Worm (Caenorhabditis elegans): Measurements from ENCODE around the gene his-1.

Gene his-1

DNA sequence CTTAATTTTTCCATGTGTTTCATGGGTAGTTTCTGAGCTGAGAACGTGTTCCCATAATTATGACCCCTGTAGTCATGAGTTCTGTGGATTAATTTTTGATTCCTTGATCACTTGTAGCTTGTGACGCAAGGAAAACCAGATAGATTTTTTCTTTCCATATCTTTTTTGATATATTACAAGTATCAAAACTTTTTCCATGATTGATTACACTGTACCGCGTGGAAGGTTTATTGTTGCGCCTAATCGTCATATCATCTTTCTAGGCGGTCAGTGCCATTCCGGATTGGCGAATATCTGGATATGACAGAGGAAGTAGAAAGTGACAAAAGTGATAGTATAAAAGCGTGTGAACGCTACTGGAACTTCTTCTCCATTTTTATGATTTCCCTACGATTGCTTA is 4.3 kb downstream of the his-1 start, which contains the start of gene ZK285.2:
ZK285.2 (plus strand) TSS at position 301 of the 400 bp plus-strand sequence.
- TF ChIP-seq nhr-77 (tag; optimal IDR thresholded peaks at IDR 0.05) (no peak), T26A8.4 (GFP tag; IDR thresholded peaks at IDR 0.05) (no peak), Y75B8A.6 (GFP tag; IDR thresholded peaks at IDR 0.05) (no peak), ceh-82 (tag; optimal IDR thresholded peaks at IDR 0.05) (no peak), zip-2 (tag; optimal IDR thresholded peaks at IDR 0.05) (no peak), dmd-8 (GFP tag; IDR thresholded peaks at IDR 0.05) (no peak), php-3 (GFP tag; IDR thresholded peaks at IDR 0.05) (no peak), nhr-6 (tag; optimal IDR thresholded peaks at IDR 0.05) (no peak), nhr-11 (tag; optimal IDR thresholded peaks at IDR 0.05) (no peak), zfp-2 (tag; optimal IDR thresholded peaks at IDR 0.05) (no peak), gei-8 (GFP tag; optimal IDR thresholded peaks at IDR 0.05) (no peak), ama-1 (optimal IDR thresholded peaks at IDR 0.05) (no peak), nhr-42 (GFP tag; IDR thresholded peaks at IDR 0.05) (no peak), nhr-28 (tag; optimal IDR thresholded peaks at IDR 0.05) (no peak), mdl-1 (tag; optimal IDR thresholded peaks at IDR 0.05) (no peak), ces-1 (GFP tag; optimal IDR thresholded peaks at IDR 0.05) (no peak)

DNA sequence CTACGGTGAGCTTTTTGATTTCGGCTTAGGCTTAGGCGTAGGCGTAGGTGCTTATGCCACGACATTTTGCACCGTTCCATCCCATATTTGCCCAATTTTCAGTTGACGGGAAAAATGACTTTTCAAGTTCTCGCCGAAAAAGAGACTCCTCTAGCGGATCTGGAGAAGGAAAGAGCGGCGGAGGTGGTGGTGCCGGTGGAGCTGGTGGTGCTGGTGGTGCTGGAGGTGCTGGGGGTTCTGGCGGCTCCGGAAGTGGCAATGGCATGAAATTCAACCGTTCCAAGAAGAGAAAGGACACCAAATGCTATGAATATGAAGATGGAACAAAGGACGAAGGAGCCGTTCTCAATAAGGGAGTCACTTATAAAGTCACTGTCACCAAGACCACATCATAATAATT is 4.7 kb downstream of the his-1 start:
- TF ChIP-seq gei-8 (GFP tag; optimal IDR thresholded peaks at IDR 0.05) (no peak), set-16 (GFP tag; IDR thresholded peaks at IDR 0.05) (peak; percentile 90)

- TF ChIP-seq nhr-76 (tag; optimal IDR thresholded peaks at IDR 0.05): no peak
- TF ChIP-seq nhr-11 (tag; optimal IDR thresholded peaks at IDR 0.05): no peak
- TF ChIP-seq R02D3.7 (tag; optimal IDR thresholded peaks at IDR 0.05): no peak
- no peak for TF ChIP-seq T20F7.1 (GFP tag; optimal IDR thresholded peaks at IDR 0.05)
- no peak for TF ChIP-seq ceh-44 (GFP tag; IDR thresholded peaks at IDR 0.05)
- no peak for TF ChIP-seq tag-97 (GFP tag; IDR thresholded peaks at IDR 0.05)
- no peak for TF ChIP-seq ceh-20 (GFP tag; IDR thresholded peaks at IDR 0.05)
- TF ChIP-seq nhr-41 (GFP tag; IDR thresholded peaks at IDR 0.05): no peak
- TF ChIP-seq hlh-11 (tag; optimal IDR thresholded peaks at IDR 0.05): no peak
- TF ChIP-seq Y105C5A.15 (GFP tag; IDR thresholded peaks at IDR 0.05): no peak
Measured at ce11 chrV:16047508-16047907, 5.2 kb downstream of the his-1 start, which contains the start of gene str-198. Gene str-198, plus strand, starts transcription at chrV:16047808.

DNA sequence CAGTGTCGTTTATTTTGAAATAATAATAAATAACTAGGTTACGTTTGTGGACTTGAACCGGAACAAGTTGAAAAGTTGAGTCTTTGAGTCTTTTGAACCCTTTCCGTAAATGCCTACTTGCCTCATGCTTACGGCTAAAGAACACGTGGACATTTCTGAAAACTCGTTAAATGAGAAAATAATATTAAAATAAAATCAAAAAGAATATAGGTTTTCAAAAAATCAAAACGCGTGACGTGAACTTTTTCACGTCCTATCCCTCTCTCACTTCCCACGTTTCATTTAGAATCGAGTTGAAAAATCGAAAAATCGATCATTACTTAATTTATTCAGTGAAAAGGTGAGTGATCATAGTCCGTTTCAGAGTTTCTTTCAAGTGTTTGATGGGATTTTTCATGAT is 6.9 kb downstream of the his-1 start, which contains the start of gene best-12:
best-12 (plus strand) TSS at position 301 of the 400 bp plus-strand sequence.
- TF ChIP-seq attf-4 (tag; optimal IDR thresholded peaks at IDR 0.05) (no peak), hmg-1.1 (GFP tag; IDR thresholded peaks at IDR 0.05) (no peak), unc-130 (GFP tag; optimal IDR thresholded peaks at IDR 0.05) (no peak), zag-1 (tag; optimal IDR thresholded peaks at IDR 0.05) (no peak), ceh-20 (GFP tag; IDR thresholded peaks at IDR 0.05) (no peak), hif-1 (tag; optimal IDR thresholded peaks at IDR 0.05) (no peak), nhr-6 (tag; optimal IDR thresholded peaks at IDR 0.05) (no peak), lim-7 (GFP tag; IDR thresholded peaks at IDR 0.05) (no peak), ztf-11 (tag; optimal IDR thresholded peaks at IDR 0.05) (no peak), ces-1 (GFP tag; optimal IDR thresholded peaks at IDR 0.05) (no peak), tra-1 (GFP tag; IDR thresholded peaks at IDR 0.05) (no peak), daf-16 (GFP tag; optimal IDR thresholded peaks at IDR 0.05) (no peak), daf-16 (tag; optimal IDR thresholded peaks at IDR 0.05) (no peak), R02D3.7 (tag; optimal IDR thresholded peaks at IDR 0.05) (no peak), egl-43 (GFP tag; IDR thresholded peaks at IDR 0.05) (no peak), ZK337.2 (GFP tag; IDR thresholded peaks at IDR 0.05) (no peak), spr-1 (tag; optimal IDR thresholded peaks at IDR 0.05) (no peak)

All from whole organism, L4 larva.